Fruit fly (Drosophila melanogaster) whole organism, embryonic: ENCODE data around the gene CG43131.

ENCODE experiments used
- Atf-2 ChIP-seq: fragments of 200-800 bp; sonication (Bioruptor generic); optimal IDR thresholded peaks from 2 replicates; lab custom pipeline; 2016; ENCODE audit warnings: missing biosample characterization, missing genetic modification characterization
- B-H1 ChIP-seq: fragments of 200-800 bp; sonication (Bioruptor generic); IDR thresholded peaks from 3 replicates; pipeline ENCODE4 v1.3.6; 2022; ENCODE audit warnings: missing biosample characterization, missing genetic modification characterization
- B-H2 ChIP-seq: fragments of 200-800 bp; sonication (Bioruptor generic); optimal IDR thresholded peaks from 2 replicates; lab custom pipeline; 2018; ENCODE audit warnings: missing biosample characterization, mild to moderate bottlenecking, missing genetic modification characterization
- CG12299 ChIP-seq: fragments of 200-800 bp; sonication (Bioruptor generic); optimal IDR thresholded peaks from 2 replicates; lab custom pipeline; 2018; ENCODE audit warnings: missing biosample characterization, mild to moderate bottlenecking, missing genetic modification characterization
- CG15011 ChIP-seq: fragments of 200-800 bp; sonication (Bioruptor generic); optimal IDR thresholded peaks from 3 replicates; lab custom pipeline; 2018; ENCODE audit warnings: missing biosample characterization, mild to moderate bottlenecking, missing genetic modification characterization
- CG15073 ChIP-seq: fragments of 200-800 bp; sonication (Bioruptor generic); optimal IDR thresholded peaks from 2 replicates; lab custom pipeline; 2016; ENCODE audit warnings: missing biosample characterization, missing genetic modification characterization
- CG15479 ChIP-seq: fragments of 200-800 bp; sonication (Bioruptor generic); optimal IDR thresholded peaks from 3 replicates; lab custom pipeline; 2019; ENCODE audit warnings: missing biosample characterization, mild to moderate bottlenecking, missing genetic modification characterization, moderate library complexity
- CG17568 ChIP-seq: fragments of 200-800 bp; sonication (Bioruptor generic); optimal IDR thresholded peaks from 2 replicates; lab custom pipeline; 2018; ENCODE audit warnings: missing biosample characterization, mild to moderate bottlenecking, missing genetic modification characterization, moderate library complexity
- CG17612 ChIP-seq: fragments of 200-800 bp; sonication (Bioruptor generic); IDR thresholded peaks from 2 replicates; pipeline ENCODE4 v1.3.6; 2022; ENCODE audit warnings: missing biosample characterization, missing genetic modification characterization
- CG1832 ChIP-seq: fragments of 200-800 bp; sonication (Bioruptor generic); optimal IDR thresholded peaks from 2 replicates; lab custom pipeline; 2017; ENCODE audit warnings: missing biosample characterization, mild to moderate bottlenecking, missing genetic modification characterization, inconsistent platforms
- CG2120 ChIP-seq: fragments of 200-800 bp; sonication (Bioruptor generic); optimal IDR thresholded peaks from 3 replicates; lab custom pipeline; 2016; ENCODE audit warnings: missing biosample characterization, missing genetic modification characterization
- CG3065 ChIP-seq: fragments of 200-800 bp; sonication (Bioruptor generic); optimal IDR thresholded peaks from 2 replicates; lab custom pipeline; 2016; ENCODE audit warnings: missing biosample characterization, missing genetic modification characterization
- CG31388 ChIP-seq: fragments of 200-800 bp; sonication (Bioruptor generic); optimal IDR thresholded peaks from 2 replicates; lab custom pipeline; 2016; ENCODE audit warnings: missing biosample characterization, missing genetic modification characterization
- CG3407 ChIP-seq: fragments of 200-800 bp; sonication (Bioruptor generic); optimal IDR thresholded peaks from 2 replicates; lab custom pipeline; 2018; ENCODE audit warnings: missing biosample characterization, mild to moderate bottlenecking, missing genetic modification characterization
- CG34422 ChIP-seq: fragments of 200-800 bp; sonication (Bioruptor generic); IDR thresholded peaks from 3 replicates; pipeline ENCODE4 v1.3.6; 2022; ENCODE audit warnings: missing biosample characterization, missing genetic modification characterization
- CG3726 ChIP-seq: fragments of 200-800 bp; sonication (Bioruptor generic); IDR thresholded peaks from 3 replicates; pipeline ENCODE4, ENCODE4 v1.3.6; 2022; ENCODE audit warnings: missing biosample characterization, missing genetic modification characterization
- CG4424 ChIP-seq: fragments of 200-800 bp; sonication (Bioruptor generic); optimal IDR thresholded peaks from 3 replicates; lab custom pipeline; 2016; ENCODE audit warnings: missing biosample characterization, missing genetic modification characterization
- CG4730 ChIP-seq: fragments of 200-800 bp; sonication (Bioruptor generic); IDR thresholded peaks from 2 replicates; pipeline ENCODE4 v1.3.6; 2022; ENCODE audit warnings: missing biosample characterization, missing genetic modification characterization
- CG5180 ChIP-seq: fragments of 200-800 bp; sonication (Bioruptor generic); optimal IDR thresholded peaks from 3 replicates; lab custom pipeline; 2017; ENCODE audit warnings: missing biosample characterization, missing genetic modification characterization, mild to moderate bottlenecking, moderate library complexity, missing genetic modification reagents
- CG5245 ChIP-seq: fragments of 200-800 bp; sonication (Bioruptor generic); optimal IDR thresholded peaks from 3 replicates; lab custom pipeline; 2016; ENCODE audit warnings: missing biosample characterization, missing genetic modification characterization
- CG7745 ChIP-seq: fragments of 200-800 bp; sonication (Bioruptor generic); optimal IDR thresholded peaks from 2 replicates; lab custom pipeline; 2018; ENCODE audit warnings: missing biosample characterization, mild to moderate bottlenecking, missing genetic modification characterization, moderate library complexity
- CG7928 ChIP-seq: fragments of 200-800 bp; sonication (Bioruptor generic); optimal IDR thresholded peaks from 2 replicates; lab custom pipeline; 2017; ENCODE audit warnings: missing biosample characterization, mild to moderate bottlenecking, missing genetic modification characterization
- CG8478 ChIP-seq: fragments of >200 bp; optimal IDR thresholded peaks from 2 replicates; lab custom pipeline; 2018
- CrebB ChIP-seq: fragments of 200-800 bp; sonication (Bioruptor generic); optimal IDR thresholded peaks from 3 replicates; lab custom pipeline; 2018; ENCODE audit warnings: missing biosample characterization, mild to moderate bottlenecking, missing genetic modification characterization
- Dfd ChIP-seq, 2 experiments: fragments of >200 bp; optimal IDR thresholded peaks; 2 replicates each; lab custom pipeline; 2017; ENCODE audit warnings: missing biosample characterization in 2 of 2, missing genetic modification characterization in 2 of 2
- Dref ChIP-seq: fragments of 200-800 bp; sonication (Bioruptor generic); IDR thresholded peaks from 2 replicates; pipeline ENCODE4 v1.3.6; 2022; ENCODE audit warnings: missing biosample characterization, missing genetic modification characterization
- Elba2 ChIP-seq: fragments of 200-800 bp; sonication (Bioruptor generic); optimal IDR thresholded peaks from 3 replicates; lab custom pipeline; 2016; ENCODE audit warnings: missing biosample characterization, missing genetic modification characterization
- Fer3 ChIP-seq: fragments of 200-800 bp; sonication (Bioruptor generic); optimal IDR thresholded peaks from 2 replicates; lab custom pipeline; 2018; ENCODE audit warnings: missing biosample characterization, mild to moderate bottlenecking, missing genetic modification characterization, moderate library complexity
- HmgZ ChIP-seq: fragments of 200-800 bp; sonication (Bioruptor generic); optimal IDR thresholded peaks from 2 replicates; lab custom pipeline; 2018; ENCODE audit warnings: missing biosample characterization, mild to moderate bottlenecking, missing genetic modification characterization
- Hmx ChIP-seq: fragments of 200-800 bp; sonication (Bioruptor generic); optimal IDR thresholded peaks from 2 replicates; lab custom pipeline; 2016; ENCODE audit warnings: missing biosample characterization, missing genetic modification characterization
- Jarid2 ChIP-seq: fragments of 200-800 bp; sonication (Bioruptor generic); optimal IDR thresholded peaks from 3 replicates; lab custom pipeline; 2017; ENCODE audit warnings: mild to moderate bottlenecking, missing biosample characterization, missing genetic modification reagents, missing genetic modification characterization
- MESR4 ChIP-seq: fragments of 200-800 bp; sonication (Bioruptor generic); optimal IDR thresholded peaks from 2 replicates; lab custom pipeline; 2018; ENCODE audit warnings: missing biosample characterization, mild to moderate bottlenecking, missing genetic modification characterization, moderate library complexity
- MTF-1 ChIP-seq: fragments of 200-800 bp; sonication (Bioruptor generic); optimal IDR thresholded peaks from 2 replicates; lab custom pipeline; 2018; ENCODE audit warnings: missing biosample characterization, mild to moderate bottlenecking, missing genetic modification characterization, borderline replicate concordance
- Oaz ChIP-seq: fragments of 200-800 bp; sonication (Bioruptor generic); IDR thresholded peaks from 2 replicates; pipeline ENCODE4 v1.3.6; 2022; ENCODE audit warnings: missing biosample characterization, missing genetic modification characterization
- Spps ChIP-seq: fragments of 200-800 bp; sonication (Bioruptor generic); optimal IDR thresholded peaks from 2 replicates; lab custom pipeline; 2018; ENCODE audit warnings: missing biosample characterization, mild to moderate bottlenecking, missing genetic modification characterization
- Ssrp ChIP-seq: fragments of 200-800 bp; sonication (Bioruptor generic); optimal IDR thresholded peaks from 2 replicates; lab custom pipeline; 2018; ENCODE audit warnings: missing biosample characterization, mild to moderate bottlenecking, missing genetic modification characterization, moderate library complexity
- ci ChIP-seq: fragments of 200-800 bp; sonication (Bioruptor generic); IDR thresholded peaks from 3 replicates; pipeline ENCODE4 v1.3.6; 2022; ENCODE audit warnings: missing biosample characterization, missing genetic modification characterization
- cwo ChIP-seq: fragments of 200-800 bp; sonication (Bioruptor generic); optimal IDR thresholded peaks from 3 replicates; lab custom pipeline; 2017; ENCODE audit warnings: missing biosample characterization, missing genetic modification characterization, mild to moderate bottlenecking, moderate library complexity, missing genetic modification reagents
- dimm ChIP-seq: fragments of 200-800 bp; sonication (Bioruptor generic); IDR thresholded peaks from 2 replicates; pipeline ENCODE4 v1.3.6; 2022; ENCODE audit warnings: missing biosample characterization, missing genetic modification characterization
- dmrt11E ChIP-seq: fragments of 200-800 bp; sonication (Bioruptor generic); optimal IDR thresholded peaks from 3 replicates; lab custom pipeline; 2018; ENCODE audit warnings: missing biosample characterization, mild to moderate bottlenecking, missing genetic modification characterization, moderate library complexity
- eyg ChIP-seq: fragments of 200-800 bp; sonication (Bioruptor generic); optimal IDR thresholded peaks from 3 replicates; lab custom pipeline; 2016; ENCODE audit warnings: missing biosample characterization, missing genetic modification characterization
- fru ChIP-seq: fragments of >200 bp; optimal IDR thresholded peaks from 2 replicates; lab custom pipeline; 2017
- ftz-f1 ChIP-seq: fragments of 200-800 bp; sonication (Bioruptor generic); optimal IDR thresholded peaks from 2 replicates; lab custom pipeline; 2016; ENCODE audit warnings: missing biosample characterization, missing genetic modification characterization
- grau ChIP-seq: fragments of 200-800 bp; optimal IDR thresholded peaks from 3 replicates; lab custom pipeline; 2019; ENCODE audit warnings: missing biosample characterization, mild to moderate bottlenecking, missing genetic modification characterization, moderate library complexity
- gt ChIP-seq: fragments of 200-800 bp; sonication (Bioruptor generic); IDR thresholded peaks from 2 replicates; pipeline ENCODE4 v1.3.6; 2022; ENCODE audit warnings: missing biosample characterization, missing genetic modification characterization
- hb ChIP-seq: fragments of 200-800 bp; sonication (Bioruptor generic); IDR thresholded peaks from 3 replicates; pipeline ENCODE4 v1.3.6; 2022; ENCODE audit warnings: missing biosample characterization, missing genetic modification characterization; ENCODE audit not compliant: partially characterized antibody
- maf-S ChIP-seq: fragments of 200-800 bp; sonication (Bioruptor generic); optimal IDR thresholded peaks from 2 replicates; lab custom pipeline; 2016; ENCODE audit warnings: missing biosample characterization, missing genetic modification characterization
- nmo ChIP-seq: fragments of 200-800 bp; sonication (Bioruptor generic); optimal IDR thresholded peaks from 2 replicates; lab custom pipeline; 2018; ENCODE audit warnings: missing biosample characterization, mild to moderate bottlenecking, missing genetic modification characterization, moderate library complexity
- nom ChIP-seq: fragments of 200-800 bp; sonication (Bioruptor generic); optimal IDR thresholded peaks from 2 replicates; lab custom pipeline; 2017; ENCODE audit warnings: missing biosample characterization, missing genetic modification characterization, mild to moderate bottlenecking, moderate library complexity, missing genetic modification reagents
- pho ChIP-seq: fragments of 200-800 bp; sonication (Bioruptor generic); optimal IDR thresholded peaks from 2 replicates; lab custom pipeline; 2016; ENCODE audit warnings: missing biosample characterization, missing genetic modification characterization
- tap ChIP-seq: fragments of 200-800 bp; optimal IDR thresholded peaks from 3 replicates; lab custom pipeline; 2019; ENCODE audit warnings: missing biosample characterization, mild to moderate bottlenecking, missing genetic modification characterization, moderate library complexity
- tup ChIP-seq: fragments of 200-800 bp; sonication (Bioruptor generic); optimal IDR thresholded peaks from 2 replicates; lab custom pipeline; 2016; ENCODE audit warnings: missing biosample characterization, mild to moderate bottlenecking, missing genetic modification characterization, moderate library complexity
- unpg ChIP-seq: fragments of 200-800 bp; sonication (Bioruptor generic); optimal IDR thresholded peaks from 3 replicates; lab custom pipeline; 2018; ENCODE audit warnings: missing biosample characterization, mild to moderate bottlenecking, missing genetic modification characterization, moderate library complexity

The CG43131 gene

DNA sequence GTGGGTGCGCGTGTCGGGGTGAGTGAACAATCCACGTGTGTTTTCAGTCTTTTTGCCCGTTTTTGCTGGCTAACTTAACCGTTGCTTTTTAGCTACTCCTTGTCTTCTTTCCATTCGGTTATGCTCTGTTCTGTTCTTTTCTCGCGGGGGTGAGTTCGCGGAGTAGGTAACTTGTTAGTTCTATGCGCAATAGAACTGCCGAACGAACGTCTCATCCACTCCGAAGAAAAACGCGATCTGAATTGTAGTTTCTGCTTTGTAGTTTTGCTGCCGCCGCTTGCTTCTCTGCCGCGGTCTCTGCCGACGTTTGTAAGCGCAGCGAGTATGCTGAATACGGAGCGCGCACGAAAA is 22.5 kb downstream of the CG43131 start (continued):
- TF ChIP-seq CG15073 (GFP tag; lab: Kevin White, UChicago) (no peak), MESR4 (GFP tag; lab: Kevin White, UChicago) (no peak), ftz-f1 (GFP tag; lab: Kevin White, UChicago) (no peak), B-H2 (GFP tag; lab: Kevin White, UChicago) (peak; percentile 19), Spps (tag; lab: Kevin White, UChicago) (no peak), cwo (GFP tag; lab: Kevin White, UChicago) (no peak), hb (GFP tag; lab: Robert Waterston, UW) (no peak), Ssrp (tag; lab: Kevin White, UChicago) (no peak), CG7928 (GFP tag; lab: Kevin White, UChicago) (no peak), fru (lab: Kevin White, UChicago) (no peak), Atf-2 (GFP tag; lab: Kevin White, UChicago) (no peak), Elba2 (no peak), CG15011 (GFP tag; lab: Kevin White, UChicago) (no peak), B-H1 (GFP tag; lab: Robert Waterston, UW) (no peak), maf-S (GFP tag; lab: Kevin White, UChicago) (no peak), CG15479 (GFP tag; lab: Kevin White, UChicago) (no peak), CG1832 (GFP tag; lab: Kevin White, UChicago) (no peak), CG31388 (GFP tag; lab: Kevin White, UChicago) (no peak), nom (GFP tag; lab: Kevin White, UChicago) (no peak), CG7745 (tag; lab: Kevin White, UChicago) (no peak), tap (tag; lab: Kevin White, UChicago) (no peak), CG2120 (GFP tag; lab: Kevin White, UChicago) (no peak), CG4424 (GFP tag; lab: Kevin White, UChicago) (peak; percentile 1), unpg (GFP tag; lab: Kevin White, UChicago) (no peak), nmo (GFP tag; lab: Kevin White, UChicago) (no peak), eyg (GFP tag; lab: Kevin White, UChicago) (no peak), CG8478 (no peak), grau (no peak), Jarid2 (GFP tag; lab: Kevin White, UChicago) (no peak), CG4730 (no peak), CG3726 (GFP tag; lab: Robert Waterston, UW) (no peak), HmgZ (no peak), CG17568 (GFP tag; lab: Kevin White, UChicago) (no peak), CG34422 (GFP tag; lab: Robert Waterston, UW) (no peak), Dref (GFP tag; lab: Robert Waterston, UW) (no peak), CG5180 (GFP tag; lab: Kevin White, UChicago) (no peak), CG3065 (no peak), Oaz (GFP tag; lab: Robert Waterston, UW) (no peak), MTF-1 (GFP tag; lab: Kevin White, UChicago) (peak; percentile 40), CG5245 (no peak), tup (GFP tag; lab: Kevin White, UChicago) (no peak), pho (GFP tag; lab: Kevin White, UChicago) (peak; percentile 6), ci (GFP tag; lab: Robert Waterston, UW) (no peak), dmrt11E (tag; lab: Kevin White, UChicago) (no peak), Hmx (GFP tag; lab: Kevin White, UChicago) (no peak), Fer3 (no peak), CG17612 (GFP tag; lab: Robert Waterston, UW) (no peak), CrebB (peak; percentile 16), dimm (GFP tag; lab: Robert Waterston, UW) (no peak), Dfd (GFP tag; optimal IDR thresholded peaks at IDR 0.05; lab: Kevin White, UChicago) (no peak), gt (GFP tag; lab: Robert Waterston, UW) (no peak), CG12299 (tag; lab: Kevin White, UChicago) (no peak), CG3407 (GFP tag; lab: Kevin White, UChicago) (peak; percentile 2)
